Fruit fly (Drosophila melanogaster): ENCODE data around the gene subdued.

The subdued gene

dm6 chr3R:19671223-19671991 lies 28.9 kb upstream of the subdued start, which contains the start of gene Naam (continued):
- peak; percentile 85 to 87 for TF ChIP-seq dpn (GFP tag; optimal IDR thresholded peaks at IDR 0.05)
- TF ChIP-seq ash1 (GFP tag; optimal IDR thresholded peaks at IDR 0.05) = no peak
- peak; percentile 52 for TF ChIP-seq disco-r (GFP tag; optimal IDR thresholded peaks at IDR 0.05)
- no peak for TF ChIP-seq amos (GFP tag; IDR thresholded peaks at IDR 0.05; ENCODE audit: partially characterized antibody)
- TF ChIP-seq Eip74EF (GFP tag; optimal IDR thresholded peaks at IDR 0.05) = peak in 1 of 2 experiments; percentile 55
- 0 out of 2 replicates have a peak, but pooled peaks have one; percentile 26 for TF ChIP-seq sim (GFP tag; IDR thresholded peaks at IDR 0.05)
- peak; percentile 51 for TF ChIP-seq seq (GFP tag; IDR thresholded peaks at IDR 0.05)
- peak; percentile 69 for TF ChIP-seq Fer2 (tag; optimal IDR thresholded peaks at IDR 0.05)
- no peak for TF ChIP-seq twi (tag; optimal IDR thresholded peaks at IDR 0.05)
- peak; percentile 58 to 85 for TF ChIP-seq Hr51 (GFP tag; optimal IDR thresholded peaks at IDR 0.05)
- TF ChIP-seq CG3065 (GFP tag; optimal IDR thresholded peaks at IDR 0.05) = peak; percentile 56
- TF ChIP-seq BEAF-32 (GFP tag; optimal IDR thresholded peaks at IDR 0.05) = peak; percentile 1
- TF ChIP-seq CG2120 (GFP tag; optimal IDR thresholded peaks at IDR 0.05) = peak; percentile 94
- TF ChIP-seq CG9727 (GFP tag; optimal IDR thresholded peaks at IDR 0.05) = peak; percentile 44
- TF ChIP-seq ttk (GFP tag; IDR thresholded peaks at IDR 0.05) = peak; percentile 75
- no peak for TF ChIP-seq CG1832 (GFP tag; optimal IDR thresholded peaks at IDR 0.05)
- no peak for TF ChIP-seq CG3726 (GFP tag; IDR thresholded peaks at IDR 0.05)
- peak; percentile 45 for TF ChIP-seq CG5180 (GFP tag; optimal IDR thresholded peaks at IDR 0.05)
- TF ChIP-seq Med (GFP tag) = peak; percentile 98
- TF ChIP-seq hbn (GFP tag; IDR thresholded peaks at IDR 0.05; ENCODE audit: partially characterized antibody) = no peak
- peak; percentile 85 for TF ChIP-seq Xbp1 (GFP tag; optimal IDR thresholded peaks at IDR 0.05)
- TF ChIP-seq CG13424 (tag; optimal IDR thresholded peaks at IDR 0.05) = peak; percentile 70
- TF ChIP-seq CG10565 (GFP tag; optimal IDR thresholded peaks at IDR 0.05) = no peak
- peak; percentile 85 for TF ChIP-seq CG7786 (GFP tag; optimal IDR thresholded peaks at IDR 0.05)
- TF ChIP-seq bowl (GFP tag; IDR thresholded peaks at IDR 0.05) = peak; percentile 36; the same call in 1 of the 2 replicates
- TF ChIP-seq Oli (tag; optimal IDR thresholded peaks at IDR 0.05) = peak; percentile 72
- peak; percentile 85 for TF ChIP-seq Drgx (GFP tag; IDR thresholded peaks at IDR 0.05)
- TF ChIP-seq tll (GFP tag; optimal IDR thresholded peaks at IDR 0.05) = no peak

dm6 chr3R:19664713-19665112 lies 22.2 kb upstream of the subdued start, which contains the start of gene CG7432:
Gene CG7432, plus strand, starts transcription at chr3R:19665007.
- peak; percentile 55 for TF ChIP-seq CG12769 (tag; optimal IDR thresholded peaks at IDR 0.05)
- TF ChIP-seq CG18619 (GFP tag; optimal IDR thresholded peaks at IDR 0.05) = no peak
- TF ChIP-seq Deaf1 (tag; optimal IDR thresholded peaks at IDR 0.05) = peak; percentile 81
- TF ChIP-seq yki (optimal IDR thresholded peaks at IDR 0.05) = no peak
- peak; percentile 44; the same call in 1 of the 2 replicates for TF ChIP-seq crol (GFP tag; IDR thresholded peaks at IDR 0.05)
- 0 out of 2 replicates have a peak, but pooled peaks have one; percentile 13 for TF ChIP-seq vvl (GFP tag; IDR thresholded peaks at IDR 0.05)
- 0 out of 3 replicates have a peak, but pooled peaks have one; percentile 44 for TF ChIP-seq hb (GFP tag; IDR thresholded peaks at IDR 0.05; ENCODE audit: partially characterized antibody)
- no peak for TF ChIP-seq HLH54F (GFP tag; optimal IDR thresholded peaks at IDR 0.05)
- TF ChIP-seq Dll (GFP tag; IDR thresholded peaks at IDR 0.05; ENCODE audit: partially characterized antibody) = no peak
- TF ChIP-seq CG13123 (GFP tag; optimal IDR thresholded peaks at IDR 0.05) = no peak
- peak; percentile 89 for TF ChIP-seq Blimp-1 (GFP tag; optimal IDR thresholded peaks at IDR 0.05)
- TF ChIP-seq Dbx (GFP tag; IDR thresholded peaks at IDR 0.05) = no peak
- TF ChIP-seq HLH4C (GFP tag; IDR thresholded peaks at IDR 0.05; ENCODE audit: partially characterized antibody) = 0 out of 3 replicates have a peak, but pooled peaks have one; percentile 19

Data from whole organism, embryonic.